Fruit fly (Drosophila melanogaster) whole organism: ENCODE measurements around the gene CG4962.

Source experiments
- CG8478 ChIP-seq: fragments of >200 bp; optimal IDR thresholded peaks from 2 replicates; lab custom pipeline; 2018; ENCODE audit warnings: inconsistent platforms
- Dll ChIP-seq: fragments of >200 bp; optimal IDR thresholded peaks from 2 replicates; lab custom pipeline; 2017
- EcR ChIP-seq, 2 experiments: fragments of >200 bp; optimal IDR thresholded peaks; 2 replicates each; lab custom pipeline; 2017; ENCODE audit warnings: missing biosample characterization in 2 of 2, missing genetic modification characterization in 2 of 2, missing genetic modification reagents in 2 of 2
- pan ChIP-seq: fragments of >200 bp; optimal IDR thresholded peaks from 2 replicates; lab custom pipeline; 2017
- psq ChIP-seq: fragments of >200 bp; optimal IDR thresholded peaks from 2 replicates; lab custom pipeline; 2017
- usp ChIP-seq: fragments of >200 bp; optimal IDR thresholded peaks from 2 replicates; lab custom pipeline; 2017; ENCODE audit warnings: missing biosample characterization, missing genetic modification characterization, mixed read lengths

The CG4962 gene

dm6 chr3L:16257118-16257627, 38.2 kb downstream of the CG4962 start, which contains the start of gene CG13054:
Gene CG13054, minus strand, starts transcription at chr3L:16257191.
- TF ChIP-seq pan (lab: Kevin White, UChicago) (no peak), Dll (lab: Kevin White, UChicago) (no peak), usp (GFP tag; lab: Kevin White, UChicago) (no peak), psq (no peak), CG8478 (lab: Kevin White, UChicago) (no peak), EcR (GFP tag; optimal IDR thresholded peaks at IDR 0.05; lab: Kevin White, UChicago) (no peak)

- no peak for TF ChIP-seq pan (lab: Kevin White, UChicago)
- TF ChIP-seq Dll (lab: Kevin White, UChicago), result no peak
- TF ChIP-seq CG8478 (lab: Kevin White, UChicago), result no peak
- no peak for TF ChIP-seq psq
- TF ChIP-seq EcR (GFP tag; optimal IDR thresholded peaks at IDR 0.05; lab: Kevin White, UChicago), result no peak
- no peak for TF ChIP-seq usp (GFP tag; lab: Kevin White, UChicago)
Observed at dm6 chr3L:16252255-16252654, 43.1 kb downstream of the CG4962 start, which contains the start of gene CG13055. Gene CG13055, minus strand, starts transcription at chr3L:16252355.
